Worm (Caenorhabditis elegans) whole organism, midembryonic: Measurements from ENCODE around the gene C11G10.1.

Source experiments
- T22C8.4 ChIP-seq: fragments of 200-800 bp; sonication (Bioruptor generic); IDR thresholded peaks from 2 replicates; pipeline ENCODE4 v1.3.6; 2022; ENCODE audit warnings: missing genetic modification characterization, missing compliant biosample characterization
- med-1 ChIP-seq: sonication (generic microtip); optimal IDR thresholded peaks from 2 replicates; lab custom pipeline; 2017; ENCODE audit warnings: missing genetic modification characterization, mild to moderate bottlenecking, missing compliant biosample characterization, antibody characterized with exemption, missing genetic modification reagents; ENCODE audit not compliant: insufficient read depth

ce11 chrX:15147640-15148039, 10.9 kb downstream of the C11G10.1 start, which contains the start of gene unc-7:
- TF ChIP-seq med-1 (GFP tag; lab: Kevin White, UChicago) (no peak), T22C8.4 (GFP tag; lab: Robert Waterston, UW) (no peak)
